Worm (Caenorhabditis elegans): ENCODE measurements around the gene nspc-13.

The nspc-13 gene

ce11 chrX:12406592-12406991 lies 49.4 kb downstream of the nspc-13 start:
- TF ChIP-seq nhr-76 (tag; optimal IDR thresholded peaks at IDR 0.05) (no peak), unc-30 (tag; optimal IDR thresholded peaks at IDR 0.05) (no peak), tbx-2 (tag; optimal IDR thresholded peaks at IDR 0.05) (no peak), lin-15B (tag; optimal IDR thresholded peaks at IDR 0.05) (no peak), unc-86 (tag; optimal IDR thresholded peaks at IDR 0.05) (no peak), xbp-1 (tag; optimal IDR thresholded peaks at IDR 0.05) (no peak), fkh-4 (tag; optimal IDR thresholded peaks at IDR 0.05; ENCODE audit: borderline replicate concordance) (no peak), C04F5.9 (tag; optimal IDR thresholded peaks at IDR 0.05) (no peak), ces-1 (GFP tag; optimal IDR thresholded peaks at IDR 0.05) (no peak), fos-1 (tag; optimal IDR thresholded peaks at IDR 0.05) (no peak), ceh-88 (GFP tag; IDR thresholded peaks at IDR 0.05) (no peak), unc-130 (tag; optimal IDR thresholded peaks at IDR 0.05) (no peak), nhr-71 (tag; optimal IDR thresholded peaks at IDR 0.05) (no peak), snpc-4 (tag; optimal IDR thresholded peaks at IDR 0.05) (no peak), fkh-10 (GFP tag; optimal IDR thresholded peaks at IDR 0.05) (no peak), lin-14 (GFP tag; optimal IDR thresholded peaks at IDR 0.05) (no peak), ceh-90 (tag; optimal IDR thresholded peaks at IDR 0.05) (no peak)

ce11 chrX:12407297-12407696 lies 50.1 kb downstream of the nspc-13 start:
- peak; percentile 78 for TF ChIP-seq lin-14 (GFP tag; optimal IDR thresholded peaks at IDR 0.05)
- TF ChIP-seq nhr-47 (tag; optimal IDR thresholded peaks at IDR 0.05) = peak; percentile 20
- no peak for TF ChIP-seq nhr-90 (tag; optimal IDR thresholded peaks at IDR 0.05; ENCODE audit: poor library complexity)
- TF ChIP-seq nhr-71 (tag; optimal IDR thresholded peaks at IDR 0.05) = peak; percentile 22
- TF ChIP-seq ces-1 (GFP tag; optimal IDR thresholded peaks at IDR 0.05) = peak; percentile 78
- peak; percentile 8 for TF ChIP-seq swsn-7 (tag; optimal IDR thresholded peaks at IDR 0.05)
- no peak for TF ChIP-seq aha-1 (tag; optimal IDR thresholded peaks at IDR 0.05)
- TF ChIP-seq fkh-10 (GFP tag; optimal IDR thresholded peaks at IDR 0.05) = peak; percentile 83
- TF ChIP-seq tbx-2 (tag; optimal IDR thresholded peaks at IDR 0.05) = peak; percentile 30
- no peak for TF ChIP-seq mef-2 (tag; optimal IDR thresholded peaks at IDR 0.05)
